Worm (Caenorhabditis elegans) whole organism, L4 larva: ENCODE data around the gene lgg-3.

Source experiments
- Y5F2A.4 ChIP-seq: fragments of 200-800 bp; sonication (Bioruptor generic); optimal IDR thresholded peaks from 2 replicates; lab custom pipeline; 2018; ENCODE audit warnings: mild to moderate bottlenecking, missing genetic modification characterization, missing compliant biosample characterization
- ama-1 ChIP-seq: fragments of 150-350 bp; optimal IDR thresholded peaks from 2 replicates; lab custom pipeline; 2014; ENCODE audit warnings: inconsistent platforms, mixed read lengths
- egl-27 ChIP-seq: sonication (generic microtip); optimal IDR thresholded peaks from 3 replicates; lab custom pipeline; 2017; ENCODE audit warnings: missing biosample characterization, missing genetic modification reagents, missing genetic modification characterization
- hlh-30 ChIP-seq: sonication (generic microtip); optimal IDR thresholded peaks from 2 replicates; lab custom pipeline; 2017; ENCODE audit warnings: antibody characterized with exemption, mild to moderate bottlenecking, missing genetic modification characterization, missing compliant biosample characterization; ENCODE audit not compliant: insufficient read depth
- lin-15B ChIP-seq: fragments of 150-350 bp; sonication (generic microtip); optimal IDR thresholded peaks from 3 replicates; lab custom pipeline; 2014; ENCODE audit warnings: missing biosample characterization, missing genetic modification characterization
- lin-39 ChIP-seq: fragments of 150-350 bp; optimal IDR thresholded peaks from 2 replicates; lab custom pipeline; 2014; ENCODE audit warnings: missing biosample characterization, missing genetic modification reagents, missing genetic modification characterization
- nhr-48 ChIP-seq: sonication (generic microtip); optimal IDR thresholded peaks from 2 replicates; lab custom pipeline; 2016; ENCODE audit warnings: mild to moderate bottlenecking, missing genetic modification characterization, missing compliant biosample characterization
- skn-1 ChIP-seq: fragments of 150-350 bp; optimal IDR thresholded peaks from 2 replicates; lab custom pipeline; 2014; ENCODE audit warnings: missing biosample characterization, missing genetic modification characterization
- unc-130 ChIP-seq: sonication (generic microtip); optimal IDR thresholded peaks from 2 replicates; lab custom pipeline; 2016; ENCODE audit warnings: missing genetic modification reagents, missing genetic modification characterization, missing compliant biosample characterization
- unc-39 ChIP-seq: sonication (generic microtip); optimal IDR thresholded peaks from 2 replicates; lab custom pipeline; 2017; ENCODE audit warnings: missing biosample characterization, missing genetic modification characterization
- vab-7 ChIP-seq: fragments of 200-800 bp; sonication (Bioruptor generic); IDR thresholded peaks from 2 replicates; pipeline ENCODE4 v1.3.6; 2022; ENCODE audit warnings: missing genetic modification reagents, missing genetic modification characterization, missing compliant biosample characterization
- zfp-2 ChIP-seq: sonication (generic microtip); optimal IDR thresholded peaks from 2 replicates; lab custom pipeline; 2016; ENCODE audit warnings: mild to moderate bottlenecking, missing genetic modification characterization, missing compliant biosample characterization

DNA sequence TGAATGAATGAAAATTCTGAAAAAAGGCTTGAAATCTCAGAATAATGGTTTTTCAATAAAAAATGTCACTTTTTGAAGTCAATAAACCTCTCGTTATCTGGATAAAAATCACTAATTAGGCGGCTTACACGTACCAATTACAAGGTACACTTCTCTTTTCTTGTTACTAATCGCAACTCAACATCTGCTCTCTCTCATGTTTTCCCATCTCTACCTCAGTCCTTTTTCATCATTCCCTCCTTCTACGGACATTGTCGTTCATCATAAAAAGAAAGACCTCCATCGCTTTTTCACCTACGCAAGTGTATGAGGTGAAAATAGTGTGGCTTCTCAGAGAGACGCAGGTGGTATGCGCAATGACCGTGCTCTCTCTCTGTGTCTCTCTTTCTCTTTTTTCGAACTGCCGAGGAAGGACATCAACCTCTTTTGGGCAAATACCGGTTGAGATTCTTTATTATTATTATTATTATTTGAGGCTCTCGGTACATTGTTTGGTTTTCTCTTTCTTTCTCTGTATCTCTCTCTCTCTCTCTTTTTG, 29.8 kb downstream of the lgg-3 start:
- TF ChIP-seq ama-1 (no peak), zfp-2 (no peak), lin-15B (tag; lab: Kevin White, UChicago) (no peak), egl-27 (tag; lab: Kevin White, UChicago) (no peak), nhr-48 (tag; lab: Kevin White, UChicago) (no peak), skn-1 (tag; lab: Kevin White, UChicago) (no peak), lin-39 (tag; lab: Kevin White, UChicago) (no peak), vab-7 (no peak), unc-39 (no peak), Y5F2A.4 (GFP tag; lab: Kevin White, UChicago) (no peak), hlh-30 (tag; lab: Kevin White, UChicago) (no peak), unc-130 (GFP tag; lab: Kevin White, UChicago) (no peak)
